Fruit fly (Drosophila melanogaster): Measurements from ENCODE around the gene CG4669.

The CG4669 gene

dm6 chr3L:5184860-5185639 is 49.2 kb upstream of the CG4669 start (continued):
- no peak for TF ChIP-seq sc (optimal IDR thresholded peaks at IDR 0.05)
- TF ChIP-seq sc (GFP tag; optimal IDR thresholded peaks at IDR 0.05) = no peak
- peak; percentile 37 for TF ChIP-seq Chrac-16 (GFP tag; optimal IDR thresholded peaks at IDR 0.05)
- no peak for TF ChIP-seq CG8290 (GFP tag; optimal IDR thresholded peaks at IDR 0.05)
- TF ChIP-seq CG8290 (tag; optimal IDR thresholded peaks at IDR 0.05) = peak in 1 of 2 experiments; percentile 8
- peak; percentile 53 for TF ChIP-seq Ets65A (GFP tag)
- peak; percentile 57 for TF ChIP-seq unc-4 (GFP tag; IDR thresholded peaks at IDR 0.05; ENCODE audit: partially characterized antibody)
- TF ChIP-seq CG43689 (GFP tag; IDR thresholded peaks at IDR 0.05) = no peak
- TF ChIP-seq sna (GFP tag; IDR thresholded peaks at IDR 0.05; ENCODE audit: partially characterized antibody) = peak; percentile 73
- no peak for TF ChIP-seq CG14860 (GFP tag; IDR thresholded peaks at IDR 0.05; ENCODE audit: partially characterized antibody)
- TF ChIP-seq nom (GFP tag; optimal IDR thresholded peaks at IDR 0.05) = peak; percentile 9
- no peak for TF ChIP-seq Nf-YC (tag; optimal IDR thresholded peaks at IDR 0.05)
- TF ChIP-seq Kr (GFP tag; optimal IDR thresholded peaks at IDR 0.05) = no peak
- peak; percentile 7 for TF ChIP-seq kni (GFP tag; optimal IDR thresholded peaks at IDR 0.05)
- TF ChIP-seq cad (GFP tag; optimal IDR thresholded peaks at IDR 0.05) = no peak
- TF ChIP-seq CG3847 (GFP tag; IDR thresholded peaks at IDR 0.05) = peak; percentile 44
- TF ChIP-seq CG14441 (GFP tag; IDR thresholded peaks at IDR 0.05) = no peak; the same call in none of the 2 replicates
- no peak for TF ChIP-seq peb (GFP tag; IDR thresholded peaks at IDR 0.05)
- TF ChIP-seq CG13287 (GFP tag; IDR thresholded peaks at IDR 0.05; ENCODE audit: partially characterized antibody) = peak; percentile 54
- peak; percentile 27; the same call in 1 of the 2 replicates for TF ChIP-seq MBD-R2 (GFP tag; IDR thresholded peaks at IDR 0.05)
- 0 out of 3 replicates have a peak, but pooled peaks have one; percentile 34 for TF ChIP-seq Aef1 (GFP tag; IDR thresholded peaks at IDR 0.05)
- TF ChIP-seq Dip3 (GFP tag; optimal IDR thresholded peaks at IDR 0.05) = peak; percentile 60
- peak; percentile 72 for TF ChIP-seq CG2678 (tag; optimal IDR thresholded peaks at IDR 0.05)
- TF ChIP-seq Med (GFP tag) = peak; percentile 86
- peak; percentile 30; the same call in 2 of the 3 replicates for TF ChIP-seq B-H1 (GFP tag; IDR thresholded peaks at IDR 0.05)
- peak; percentile 43; the same call in 1 of the 2 replicates for TF ChIP-seq CG10366 (GFP tag; IDR thresholded peaks at IDR 0.05)
- peak; percentile 40; the same call in 2 of the 3 replicates for TF ChIP-seq zen2 (GFP tag; IDR thresholded peaks at IDR 0.05; ENCODE audit: partially characterized antibody)
- no peak for TF ChIP-seq CG4617 (GFP tag; optimal IDR thresholded peaks at IDR 0.05; ENCODE audit: borderline replicate concordance)
- peak; percentile 48 for TF ChIP-seq PHDP (tag; optimal IDR thresholded peaks at IDR 0.05)
- TF ChIP-seq Hey (tag; optimal IDR thresholded peaks at IDR 0.05) = no peak
- TF ChIP-seq CG9932 (GFP tag; IDR thresholded peaks at IDR 0.05) = peak; percentile 64
- TF ChIP-seq CG1603 (tag; optimal IDR thresholded peaks at IDR 0.05) = peak; percentile 6
- peak; percentile 23 for TF ChIP-seq CG33213 (GFP tag; optimal IDR thresholded peaks at IDR 0.05)
- TF ChIP-seq CG5180 (GFP tag; optimal IDR thresholded peaks at IDR 0.05) = peak; percentile 10
- no peak for TF ChIP-seq ase (GFP tag; IDR thresholded peaks at IDR 0.05)
- TF ChIP-seq ken (GFP tag; IDR thresholded peaks at IDR 0.05) = no peak
- TF ChIP-seq CG1233 (GFP tag; optimal IDR thresholded peaks at IDR 0.05) = no peak
- peak; percentile 90 for TF ChIP-seq nerfin-1 (tag; optimal IDR thresholded peaks at IDR 0.05)
- TF ChIP-seq pnt (GFP tag; optimal IDR thresholded peaks at IDR 0.05) = peak; percentile 29
- no peak for TF ChIP-seq salm (tag; optimal IDR thresholded peaks at IDR 0.05)
- TF ChIP-seq bbx (GFP tag; IDR thresholded peaks at IDR 0.05; ENCODE audit: partially characterized antibody) = no peak
- peak; percentile 98 for TF ChIP-seq Adf1 (GFP tag; IDR thresholded peaks at IDR 0.05)
- TF ChIP-seq CG18764 (GFP tag; optimal IDR thresholded peaks at IDR 0.05) = peak; percentile 19
- peak; percentile 41 for TF ChIP-seq org-1 (GFP tag; optimal IDR thresholded peaks at IDR 0.05)
- peak; percentile 22 for TF ChIP-seq CG11723 (GFP tag; optimal IDR thresholded peaks at IDR 0.05)
- TF ChIP-seq BtbVII (GFP tag; optimal IDR thresholded peaks at IDR 0.05) = peak; percentile 61
- TF ChIP-seq Ptx1 (GFP tag; IDR thresholded peaks at IDR 0.05) = peak; percentile 68
- no peak for TF ChIP-seq CG7745 (tag; optimal IDR thresholded peaks at IDR 0.05)
- no peak for TF ChIP-seq sob (GFP tag; IDR thresholded peaks at IDR 0.05)

All from whole organism, embryonic.